Worm (Caenorhabditis elegans): ENCODE data around the gene fbxb-14.
A peak's percentile ranks its signal among the peaks of the same experiment; 100 is the strongest.

fbxb-14 gene

ce11 chrII:556185-556584 lies 26.4 kb downstream of the fbxb-14 start, which contains the start of the genes C09E8.1 and C09E8.6:
TSS of gene C09E8.1 (plus strand) at chrII:556485.
TSS of gene C09E8.6 (plus strand) at chrII:556497.
- TF ChIP-seq unc-39 (tag; optimal IDR thresholded peaks at IDR 0.05): no peak
- no peak for TF ChIP-seq daf-19 (GFP tag; conservative IDR thresholded peaks at IDR 0.05)
- TF ChIP-seq R02D3.7 (tag; optimal IDR thresholded peaks at IDR 0.05): no peak
- no peak for TF ChIP-seq egl-43 (GFP tag; IDR thresholded peaks at IDR 0.05)
- no peak for TF ChIP-seq ces-1 (GFP tag; optimal IDR thresholded peaks at IDR 0.05)
- TF ChIP-seq lin-13 (GFP tag; optimal IDR thresholded peaks at IDR 0.05): no peak
- no peak for TF ChIP-seq Y48G9A.11 (GFP tag; IDR thresholded peaks at IDR 0.05)
- peak in 1 of 2 experiments; percentile 6 for TF ChIP-seq unc-62 (GFP tag; optimal IDR thresholded peaks at IDR 0.05 in 1 of 2)
- no peak for TF ChIP-seq unc-62 (tag; optimal IDR thresholded peaks at IDR 0.05)

- TF ChIP-seq ceh-28 (tag; optimal IDR thresholded peaks at IDR 0.05) (peak; percentile 34), dmd-6 (GFP tag; IDR thresholded peaks at IDR 0.05) (no peak), T26A8.4 (GFP tag; IDR thresholded peaks at IDR 0.05) (0 out of 2 replicates have a peak, but pooled peaks have one; percentile 8), lsy-2 (tag; optimal IDR thresholded peaks at IDR 0.05) (peak in 1 of 2 experiments; percentile 25), lir-3 (tag; optimal IDR thresholded peaks at IDR 0.05) (no peak), nhr-10 (tag; optimal IDR thresholded peaks at IDR 0.05) (no peak)
Measured at ce11 chrII:555371-555770, 27.2 kb downstream of the fbxb-14 start.

DNA sequence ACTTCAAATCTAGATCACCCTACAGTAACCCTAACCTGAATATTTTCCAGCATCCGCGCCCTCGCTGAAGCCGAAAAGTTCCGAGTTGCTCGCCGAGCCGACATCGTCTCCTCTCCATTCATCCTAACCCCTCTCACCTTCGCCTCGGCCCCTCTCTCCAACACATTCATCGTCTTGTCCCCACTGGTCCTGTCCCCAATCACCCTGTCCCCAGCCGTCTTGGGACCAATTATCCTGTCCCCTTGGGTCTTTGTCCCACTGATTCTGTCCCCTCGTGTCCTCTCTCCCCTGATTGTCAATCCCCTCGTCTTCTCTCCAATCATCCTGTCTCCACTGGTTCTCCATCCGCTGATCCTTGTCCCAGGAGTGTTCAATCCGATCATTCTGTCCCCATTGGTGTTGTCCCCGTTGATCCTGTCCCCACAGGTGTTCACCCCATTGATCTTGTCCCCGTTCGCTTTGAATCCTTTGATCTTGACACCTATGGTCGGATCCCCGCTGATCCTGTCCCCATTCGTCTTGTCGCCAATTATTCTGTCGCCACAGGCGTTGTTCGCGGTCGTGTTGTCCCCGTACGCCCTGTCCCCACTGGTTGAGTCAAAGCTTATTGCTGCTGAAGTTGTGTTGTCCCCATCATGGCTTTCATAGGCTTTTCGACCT lies 31.2 kb downstream of the fbxb-14 start, which contains the start of gene lips-7:
Gene lips-7, plus strand, starts transcription at position 610 of the 660 bp plus-strand sequence.
- TF ChIP-seq Y75B8A.6 (GFP tag; IDR thresholded peaks at IDR 0.05): no peak
- peak; percentile 20 for TF ChIP-seq aha-1 (tag)
- TF ChIP-seq nhr-102 (tag; optimal IDR thresholded peaks at IDR 0.05): no peak
- no peak for TF ChIP-seq snpc-1.2 (GFP tag; IDR thresholded peaks at IDR 0.05)
- peak; percentile 74 for TF ChIP-seq set-16 (GFP tag; IDR thresholded peaks at IDR 0.05)
- no peak for TF ChIP-seq jun-1 (tag; optimal IDR thresholded peaks at IDR 0.05)
- TF ChIP-seq nhr-111 (GFP tag; optimal IDR thresholded peaks at IDR 0.05): peak; percentile 23
- TF ChIP-seq F26F4.8 (GFP tag; conservative IDR thresholded peaks at IDR 0.05): 0 out of 2 replicates have a peak, but pooled peaks have one; percentile 44
- TF ChIP-seq unc-62 (GFP tag; optimal IDR thresholded peaks at IDR 0.05 in 1 of 2): peak in 1 of 2 experiments; percentile 84
- TF ChIP-seq unc-62 (tag; optimal IDR thresholded peaks at IDR 0.05): no peak
- TF ChIP-seq attf-4 (tag; optimal IDR thresholded peaks at IDR 0.05): no peak
- TF ChIP-seq daf-8 (GFP tag; IDR thresholded peaks at IDR 0.05): no peak

ce11 chrII:549501-549900 lies 33.0 kb downstream of the fbxb-14 start:
- TF ChIP-seq unc-62 (GFP tag; optimal IDR thresholded peaks at IDR 0.05 in 1 of 2) (peak in 1 of 2 experiments; percentile 89), unc-62 (tag; optimal IDR thresholded peaks at IDR 0.05) (no peak), nhr-76 (tag; optimal IDR thresholded peaks at IDR 0.05) (no peak), zip-11 (GFP tag; IDR thresholded peaks at IDR 0.05) (no peak), vab-7 (GFP tag; IDR thresholded peaks at IDR 0.05) (no peak)

- TF ChIP-seq daf-19 (GFP tag; conservative IDR thresholded peaks at IDR 0.05): no peak
- TF ChIP-seq zfp-2 (tag; optimal IDR thresholded peaks at IDR 0.05): no peak
- no peak for TF ChIP-seq pha-4 (GFP tag; IDR thresholded peaks at IDR 0.05)
- TF ChIP-seq pha-4 (tag; optimal IDR thresholded peaks at IDR 0.05): no peak
- no peak for TF ChIP-seq madf-9 (GFP tag; conservative IDR thresholded peaks at IDR 0.05)
- TF ChIP-seq php-3 (GFP tag; IDR thresholded peaks at IDR 0.05): no peak
- TF ChIP-seq mdt-29 (GFP tag; IDR thresholded peaks at IDR 0.05): no peak
- TF ChIP-seq ztf-11 (tag; optimal IDR thresholded peaks at IDR 0.05): no peak
Measured at ce11 chrII:546405-546804, 36.1 kb downstream of the fbxb-14 start, which contains the start of gene mlt-10. TSS of gene mlt-10 (plus strand) at chrII:546705.

All from whole organism, L4 larva.